Worm (Caenorhabditis elegans) whole organism, early embryonic: Measurements from ENCODE around the gene C16D2.3.

Experiments
- B0310.2 ChIP-seq: sonication (generic microtip); optimal IDR thresholded peaks from 2 replicates; lab custom pipeline; 2016; ENCODE audit warnings: mild to moderate bottlenecking, missing genetic modification characterization, missing compliant biosample characterization
- F13C5.2 ChIP-seq: sonication (generic microtip); optimal IDR thresholded peaks from 2 replicates; lab custom pipeline; 2017; ENCODE audit warnings: mild to moderate bottlenecking, missing genetic modification characterization, inconsistent platforms, missing compliant biosample characterization
- aly-1 ChIP-seq: sonication (generic microtip); optimal IDR thresholded peaks from 2 replicates; lab custom pipeline; 2016; ENCODE audit warnings: missing genetic modification characterization, missing compliant biosample characterization
- ama-1 ChIP-seq: fragments of 150-350 bp; optimal IDR thresholded peaks from 2 replicates; lab custom pipeline; 2014
- ceh-13 ChIP-seq: fragments of 200-800 bp; sonication (Bioruptor generic); optimal IDR thresholded peaks from 2 replicates; lab custom pipeline; 2018; ENCODE audit warnings: mild to moderate bottlenecking, missing genetic modification characterization, missing compliant biosample characterization
- ets-7 ChIP-seq: sonication (generic microtip); optimal IDR thresholded peaks from 2 replicates; lab custom pipeline; 2016; ENCODE audit warnings: missing genotype, missing genetic modification characterization, missing compliant biosample characterization
- flt-1 ChIP-seq: fragments of 200-800 bp; sonication (Bioruptor generic); IDR thresholded peaks from 2 replicates; pipeline ENCODE4 v1.3.6; 2022; ENCODE audit warnings: missing genetic modification characterization, missing compliant biosample characterization
- hnd-1 ChIP-seq: sonication (generic microtip); optimal IDR thresholded peaks from 2 replicates; lab custom pipeline; 2016; ENCODE audit warnings: missing genetic modification characterization, missing compliant biosample characterization
- pes-1 ChIP-seq: fragments of 200-800 bp; sonication (Bioruptor generic); IDR thresholded peaks from 2 replicates; pipeline ENCODE4 v1.3.6; 2022; ENCODE audit warnings: missing genetic modification reagents, missing genetic modification characterization, missing compliant biosample characterization
- scrt-1 ChIP-seq: fragments of 200-800 bp; sonication (Bioruptor generic); IDR thresholded peaks from 2 replicates; pipeline ENCODE4 v1.3.6; 2022; ENCODE audit warnings: missing genetic modification characterization, missing compliant biosample characterization
- sea-1 ChIP-seq: fragments of 200-800 bp; sonication (Bioruptor generic); conservative IDR thresholded peaks from 2 replicates; pipeline ENCODE4 v1.3.6; 2022; ENCODE audit warnings: missing genetic modification characterization, missing compliant biosample characterization
- tbx-11 ChIP-seq: fragments of 200-800 bp; sonication (Bioruptor generic); IDR thresholded peaks from 2 replicates; pipeline ENCODE4 v1.3.6; 2022; ENCODE audit warnings: missing genetic modification characterization, missing compliant biosample characterization
- tbx-37 ChIP-seq: fragments of 200-800 bp; sonication (Bioruptor generic); conservative IDR thresholded peaks from 2 replicates; pipeline ENCODE4 v1.3.6; 2022; ENCODE audit warnings: missing genetic modification reagents, missing genetic modification characterization, missing compliant biosample characterization
- tra-4 ChIP-seq: sonication (generic microtip); optimal IDR thresholded peaks from 2 replicates; lab custom pipeline; 2017; ENCODE audit warnings: missing genetic modification characterization, missing compliant biosample characterization

The C16D2.3 gene

ce11 chrII:9177080-9177479, 39.2 kb downstream of the C16D2.3 start, which contains the start of the genes sec-5 and pir-1:
sec-5 (minus strand) TSS chrII:9177152.
pir-1 (plus strand) TSS chrII:9177300.
- no peak for TF ChIP-seq tbx-37 (GFP tag; lab: Robert Waterston, UW)
- TF ChIP-seq F13C5.2 (tag; lab: Kevin White, UChicago) = peak; percentile 26

DNA sequence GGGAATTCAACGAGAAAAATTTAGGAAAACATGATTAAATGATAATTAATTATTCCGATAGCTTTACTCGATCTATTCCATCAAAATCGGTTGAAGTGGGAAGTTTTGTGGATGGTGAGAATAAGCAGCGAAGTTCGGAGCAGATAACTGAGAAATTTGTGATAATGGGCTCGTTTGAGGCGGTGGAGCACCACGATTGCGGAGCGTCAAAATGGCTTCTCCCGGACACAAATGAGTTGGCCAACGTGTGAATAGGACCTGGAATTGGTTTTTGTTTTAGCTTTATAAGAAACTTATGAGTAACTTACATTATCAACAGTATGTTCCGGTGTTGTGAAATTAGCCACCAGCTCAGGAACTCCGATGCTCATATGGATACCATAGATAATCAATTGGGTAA, 40.9 kb downstream of the C16D2.3 start:
- no peak for TF ChIP-seq pes-1 (GFP tag; lab: Robert Waterston, UW)
- no peak for TF ChIP-seq tbx-11
- TF ChIP-seq F13C5.2 (tag; lab: Kevin White, UChicago) = no peak

DNA sequence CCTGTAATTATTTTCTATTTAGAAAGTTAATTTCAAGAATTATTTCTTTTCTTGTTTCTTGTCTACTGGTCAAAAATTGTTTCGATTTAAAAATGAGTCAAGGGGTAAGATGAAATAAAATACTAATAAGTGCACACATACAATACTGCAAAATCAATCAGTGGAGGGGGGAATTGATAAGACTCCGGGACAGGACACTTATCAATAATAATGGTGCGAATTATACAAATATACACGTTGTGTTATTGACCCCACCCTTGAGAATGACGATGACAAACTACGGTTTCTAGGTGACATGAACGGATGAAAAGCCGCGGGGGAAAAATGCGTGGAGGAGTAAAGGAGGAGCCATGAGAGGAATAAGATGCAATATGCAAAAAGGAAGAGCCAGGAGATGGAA, 43.3 kb downstream of the C16D2.3 start:
- no peak for TF ChIP-seq tbx-11
- TF ChIP-seq flt-1 (GFP tag; lab: Robert Waterston, UW) = no peak
- TF ChIP-seq B0310.2 = no peak
- TF ChIP-seq ceh-13 = no peak
- no peak for TF ChIP-seq scrt-1 (GFP tag; lab: Robert Waterston, UW)
- TF ChIP-seq aly-1 (tag; lab: Kevin White, UChicago) = no peak
- no peak for TF ChIP-seq sea-1 (GFP tag; lab: Robert Waterston, UW)
- TF ChIP-seq ama-1 (lab: Kevin White, UChicago) = no peak
- no peak for TF ChIP-seq pes-1 (GFP tag; lab: Robert Waterston, UW)
- TF ChIP-seq hnd-1 (tag; lab: Kevin White, UChicago) = no peak

DNA sequence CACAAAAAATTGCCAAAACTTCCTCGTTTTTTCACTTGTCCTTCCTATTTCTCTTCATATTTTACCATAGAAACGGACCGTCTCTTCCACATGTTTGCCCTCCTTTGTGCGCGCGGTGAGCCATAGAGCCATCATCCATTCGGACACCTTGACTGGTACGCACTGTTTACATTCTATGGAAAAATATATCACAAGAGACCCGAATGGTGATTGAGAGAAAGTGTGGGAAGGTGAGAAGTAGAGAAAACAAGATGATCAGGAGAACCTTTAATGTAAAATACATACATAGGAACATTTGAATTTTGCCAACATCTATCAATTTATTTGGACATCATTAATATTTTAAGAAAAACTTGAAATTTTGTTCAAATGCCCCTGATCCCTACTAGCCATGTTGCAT, 48.0 kb downstream of the C16D2.3 start:
- TF ChIP-seq ets-7 = no peak
- TF ChIP-seq F13C5.2 (tag; lab: Kevin White, UChicago) = no peak
- TF ChIP-seq B0310.2 = no peak
- no peak for TF ChIP-seq pes-1 (GFP tag; lab: Robert Waterston, UW)
- no peak for TF ChIP-seq ama-1 (lab: Kevin White, UChicago)
- no peak for TF ChIP-seq ceh-13
- TF ChIP-seq hnd-1 (tag; lab: Kevin White, UChicago) = no peak
- no peak for TF ChIP-seq tra-4 (tag; lab: Kevin White, UChicago)
